Fruit fly (Drosophila melanogaster) whole organism, embryonic: ENCODE data around the gene CG34260.

ENCODE experiments used
- CG43689 ChIP-seq: fragments of 200-800 bp; sonication (Bioruptor generic); IDR thresholded peaks from 2 replicates; pipeline ENCODE4 v1.3.6; 2022; ENCODE audit warnings: missing biosample characterization, missing genetic modification characterization
- CG4854 ChIP-seq: fragments of 200-800 bp; sonication (Bioruptor generic); optimal IDR thresholded peaks from 2 replicates; lab custom pipeline; 2016; ENCODE audit warnings: missing biosample characterization, missing genetic modification characterization, inconsistent platforms
- CG7357 ChIP-seq: fragments of 200-800 bp; sonication (Bioruptor generic); IDR thresholded peaks from 3 replicates; pipeline ENCODE4 v1.3.6; 2022; ENCODE audit warnings: missing biosample characterization, missing genetic modification characterization
- CG7963 ChIP-seq: fragments of 200-800 bp; sonication (Bioruptor generic); IDR thresholded peaks from 3 replicates; pipeline ENCODE4 v1.3.6; 2022; ENCODE audit warnings: missing biosample characterization, missing genetic modification characterization; ENCODE audit not compliant: partially characterized antibody
- Dip2 ChIP-seq: fragments of 200-800 bp; sonication (Bioruptor generic); IDR thresholded peaks from 2 replicates; pipeline ENCODE4 v1.3.6; 2022; ENCODE audit warnings: missing biosample characterization, missing genetic modification characterization
- TFAM ChIP-seq: fragments of 200-800 bp; sonication (Bioruptor generic); optimal IDR thresholded peaks from 2 replicates; lab custom pipeline; 2017; ENCODE audit warnings: missing biosample characterization, missing genetic modification characterization, inconsistent platforms
- caup ChIP-seq: fragments of 200-800 bp; sonication (Bioruptor generic); optimal IDR thresholded peaks from 3 replicates; lab custom pipeline; 2017; ENCODE audit warnings: missing biosample characterization, mild to moderate bottlenecking, missing genetic modification characterization, moderate library complexity; ENCODE audit not compliant: severe bottlenecking
- lilli ChIP-seq: fragments of 200-800 bp; sonication (Bioruptor generic); optimal IDR thresholded peaks from 3 replicates; lab custom pipeline; 2016; ENCODE audit warnings: missing biosample characterization, missing genetic modification characterization
- pita ChIP-seq: fragments of 200-800 bp; sonication (Bioruptor generic); optimal IDR thresholded peaks from 2 replicates; lab custom pipeline; 2017; ENCODE audit warnings: missing biosample characterization, mild to moderate bottlenecking, missing genetic modification characterization
- psq ChIP-seq: fragments of 200-800 bp; sonication (Bioruptor generic); optimal IDR thresholded peaks from 2 replicates; lab custom pipeline; 2017; ENCODE audit warnings: missing biosample characterization, missing genetic modification characterization

- TF ChIP-seq CG7963 (GFP tag; lab: Robert Waterston, UW) (no peak), Dip2 (GFP tag; lab: Robert Waterston, UW) (no peak), CG4854 (GFP tag; lab: Kevin White, UChicago) (no peak), CG7357 (no peak), psq (no peak), lilli (GFP tag; lab: Kevin White, UChicago) (no peak), TFAM (GFP tag; lab: Kevin White, UChicago) (no peak), caup (GFP tag; lab: Kevin White, UChicago) (peak; percentile 55), CG43689 (GFP tag; lab: Robert Waterston, UW) (no peak), pita (GFP tag; lab: Kevin White, UChicago) (no peak)
Measured at dm6 chr3L:20730323-20731238, 16.7 kb downstream of the CG34260 start, which contains the start of gene CG13252.
